Fruit fly (Drosophila melanogaster): ENCODE measurements around the gene lectin-37Da.

lectin-37Da gene

DNA sequence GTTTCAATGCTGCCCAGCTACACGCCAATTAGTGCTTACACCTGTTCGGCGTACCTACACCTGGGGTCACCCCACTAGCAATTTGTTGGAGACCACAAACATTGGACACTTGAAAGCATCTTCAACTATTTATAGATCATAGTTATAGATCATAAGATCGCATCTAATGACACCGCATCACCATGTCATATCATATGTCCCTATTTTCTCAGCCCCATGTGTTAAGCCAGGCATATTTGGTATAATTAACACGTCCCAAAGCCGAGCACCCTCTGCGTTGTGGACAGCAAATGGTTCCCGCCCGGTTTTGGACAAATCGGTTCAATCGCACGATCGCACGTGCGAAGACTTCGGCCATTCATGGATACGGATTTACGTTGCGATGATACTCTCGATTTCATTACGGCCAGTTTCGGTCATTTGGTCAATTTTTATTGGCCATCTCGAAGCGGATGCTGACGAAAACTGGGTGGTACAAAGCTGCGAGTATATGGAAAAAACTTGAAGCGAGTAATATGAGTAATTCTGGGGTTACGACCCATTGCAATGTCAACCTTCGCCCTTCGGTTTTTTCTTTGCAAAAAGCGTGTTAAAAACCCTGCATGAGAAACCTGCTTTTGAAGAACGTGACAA lies 21.6 kb downstream of the lectin-37Da start:
- peak; percentile 36 for TF ChIP-seq cyc (GFP tag; optimal IDR thresholded peaks at IDR 0.05)
- TF ChIP-seq topi (GFP tag; optimal IDR thresholded peaks at IDR 0.05), result peak; percentile 49
- TF ChIP-seq Lpt (GFP tag; optimal IDR thresholded peaks at IDR 0.05), result no peak
- TF ChIP-seq Hr39 (GFP tag; optimal IDR thresholded peaks at IDR 0.05), result peak; percentile 14
- peak; percentile 68 for TF ChIP-seq svp (GFP tag)
- TF ChIP-seq CG10631 (GFP tag; optimal IDR thresholded peaks at IDR 0.05), result peak; percentile 76
- TF ChIP-seq dac (GFP tag; optimal IDR thresholded peaks at IDR 0.05), result peak; percentile 67
- TF ChIP-seq ss (GFP tag; optimal IDR thresholded peaks at IDR 0.05), result no peak
- peak; percentile 81 for TF ChIP-seq Ets96B (tag; optimal IDR thresholded peaks at IDR 0.05)
- TF ChIP-seq CG8119 (GFP tag; IDR thresholded peaks at IDR 0.05), result peak; percentile 77
- TF ChIP-seq acj6 (GFP tag; optimal IDR thresholded peaks at IDR 0.05), result peak; percentile 74
- TF ChIP-seq CG9139 (GFP tag; optimal IDR thresholded peaks at IDR 0.05), result no peak
- peak; percentile 83 for TF ChIP-seq OdsH (GFP tag; optimal IDR thresholded peaks at IDR 0.05)
- TF ChIP-seq CG3919 (GFP tag; optimal IDR thresholded peaks at IDR 0.05), result peak; percentile 48
- peak; percentile 65 for TF ChIP-seq Ets21C (GFP tag; optimal IDR thresholded peaks at IDR 0.05)
- TF ChIP-seq CG3032 (tag; optimal IDR thresholded peaks at IDR 0.05), result peak; percentile 54
- TF ChIP-seq eg (GFP tag; IDR thresholded peaks at IDR 0.05), result peak; percentile 54; the same call in 2 of the 3 replicates
- TF ChIP-seq Gug (GFP tag; IDR thresholded peaks at IDR 0.05), result no peak; the same call in 1 of the 2 replicates
- TF ChIP-seq CG10669 (GFP tag; optimal IDR thresholded peaks at IDR 0.05), result peak; percentile 44
- peak; percentile 74 for TF ChIP-seq CG34406 (GFP tag; optimal IDR thresholded peaks at IDR 0.05)
- TF ChIP-seq CG6854 (GFP tag; optimal IDR thresholded peaks at IDR 0.05), result no peak
- peak; percentile 27 for TF ChIP-seq spab (GFP tag; optimal IDR thresholded peaks at IDR 0.05)
- no peak for TF ChIP-seq fkh (GFP tag; optimal IDR thresholded peaks at IDR 0.05)
- peak; percentile 68 for TF ChIP-seq CG4318 (GFP tag; optimal IDR thresholded peaks at IDR 0.05)
- TF ChIP-seq CG31627 (GFP tag; optimal IDR thresholded peaks at IDR 0.05), result peak; percentile 11
- TF ChIP-seq CG11902 (GFP tag; optimal IDR thresholded peaks at IDR 0.05), result peak; percentile 22
- TF ChIP-seq Smox (GFP tag; optimal IDR thresholded peaks at IDR 0.05), result peak; percentile 48
- peak; percentile 59 for TF ChIP-seq CG1621 (tag; optimal IDR thresholded peaks at IDR 0.05)
- TF ChIP-seq Hr4 (GFP tag; optimal IDR thresholded peaks at IDR 0.05), result peak; percentile 81
- TF ChIP-seq CG11294 (GFP tag; IDR thresholded peaks at IDR 0.05), result no peak
- TF ChIP-seq net (GFP tag; optimal IDR thresholded peaks at IDR 0.05), result peak; percentile 86
- no peak for TF ChIP-seq CG11762 (GFP tag; optimal IDR thresholded peaks at IDR 0.05; ENCODE audit: insufficient read depth)
- no peak for TF ChIP-seq Met (GFP tag; optimal IDR thresholded peaks at IDR 0.05)
- peak; percentile 71 for TF ChIP-seq CG6163 (GFP tag; IDR thresholded peaks at IDR 0.05)
- TF ChIP-seq Sox102F (GFP tag; optimal IDR thresholded peaks at IDR 0.05), result peak; percentile 16
- TF ChIP-seq Sox14 (GFP tag; optimal IDR thresholded peaks at IDR 0.05), result peak; percentile 77
- peak; percentile 92 for TF ChIP-seq Eip78C (GFP tag)
- peak; percentile 3 for TF ChIP-seq CG6792 (GFP tag; optimal IDR thresholded peaks at IDR 0.05)
- TF ChIP-seq CG32006 (GFP tag; optimal IDR thresholded peaks at IDR 0.05), result peak; percentile 68
- no peak for TF ChIP-seq lz (GFP tag; optimal IDR thresholded peaks at IDR 0.05)
- peak; percentile 7 for TF ChIP-seq CG8319 (GFP tag; optimal IDR thresholded peaks at IDR 0.05)
- TF ChIP-seq salr (GFP tag; optimal IDR thresholded peaks at IDR 0.05), result peak; percentile 34 to 75
- peak; percentile 12 for TF ChIP-seq fd85E (GFP tag; optimal IDR thresholded peaks at IDR 0.05)
- peak; percentile 21 for TF ChIP-seq CG8632 (GFP tag; optimal IDR thresholded peaks at IDR 0.05)
- no peak for TF ChIP-seq Hr38 (GFP tag; optimal IDR thresholded peaks at IDR 0.05)
- peak; percentile 33 for TF ChIP-seq CG16779 (tag; optimal IDR thresholded peaks at IDR 0.05)
- TF ChIP-seq Eip75B (GFP tag; optimal IDR thresholded peaks at IDR 0.05), result peak; percentile 23
- peak; percentile 5 for TF ChIP-seq dsx (GFP tag; optimal IDR thresholded peaks at IDR 0.05; ENCODE audit: poor library complexity, severe bottlenecking)
- TF ChIP-seq CG7368 (GFP tag; optimal IDR thresholded peaks at IDR 0.05), result peak; percentile 7
- no peak for TF ChIP-seq vri (GFP tag; optimal IDR thresholded peaks at IDR 0.05)
- TF ChIP-seq Eip93F (GFP tag; optimal IDR thresholded peaks at IDR 0.05), result no peak
- TF ChIP-seq Sox15 (GFP tag; optimal IDR thresholded peaks at IDR 0.05), result peak; percentile 59

All from whole organism, prepupa.